Worm (Caenorhabditis elegans): ENCODE results near the gene lron-2.

- TF ChIP-seq flt-1 (GFP tag; IDR thresholded peaks at IDR 0.05) (no peak), ztf-23 (GFP tag; IDR thresholded peaks at IDR 0.05) (no peak)
These were observed at the start of gene lron-2 for ce11 chrV:9287460-9287859.
